Fruit fly (Drosophila melanogaster) whole organism, pupa: ENCODE data around the gene Rox8.

ENCODE experiments used
- CG12605 ChIP-seq: fragments of 200-800 bp; sonication (Bioruptor generic); IDR thresholded peaks from 2 replicates; pipeline ENCODE4 v1.3.6; 2022; ENCODE audit warnings: missing biosample characterization, missing genetic modification characterization
- CG32121 ChIP-seq: fragments of 200-800 bp; sonication (Bioruptor generic); IDR thresholded peaks from 2 replicates; pipeline ENCODE4 v1.3.6; 2022; ENCODE audit warnings: missing biosample characterization, missing genetic modification characterization
- CG8301 ChIP-seq: fragments of 200-800 bp; sonication (Bioruptor generic); optimal IDR thresholded peaks from 2 replicates; lab custom pipeline; 2018; ENCODE audit warnings: missing biosample characterization, mild to moderate bottlenecking, missing genetic modification characterization
- CG9948 ChIP-seq: fragments of 200-800 bp; sonication (Bioruptor generic); optimal IDR thresholded peaks from 2 replicates; lab custom pipeline; 2018; ENCODE audit warnings: missing biosample characterization, mild to moderate bottlenecking, missing genetic modification characterization, moderate library complexity
- gl ChIP-seq: fragments of 200-800 bp; sonication (Bioruptor generic); optimal IDR thresholded peaks from 2 replicates; lab custom pipeline; 2018; ENCODE audit warnings: missing biosample characterization, mild to moderate bottlenecking, missing genetic modification characterization

- TF ChIP-seq gl (no peak), CG9948 (tag; lab: Kevin White, UChicago) (no peak), CG12605 (GFP tag; lab: Robert Waterston, UW) (no peak), CG8301 (tag; lab: Kevin White, UChicago) (no peak), CG32121 (GFP tag; lab: Robert Waterston, UW) (no peak)
These were observed 31.5 kb upstream of the Rox8 start for dm6 chr3R:24079613-24080012.
